Fruit fly (Drosophila melanogaster): ENCODE data around the gene Cpr72Ec.

dm6 chr3L:16407815-16408608 lies 40.9 kb upstream of the Cpr72Ec start:
- TF ChIP-seq insv (optimal IDR thresholded peaks at IDR 0.05), result no peak
- no peak for TF ChIP-seq ttk (optimal IDR thresholded peaks at IDR 0.05)
- no peak for TF ChIP-seq Sin3A (optimal IDR thresholded peaks at IDR 0.05)
- TF ChIP-seq psq (optimal IDR thresholded peaks at IDR 0.05), result no peak
- TF ChIP-seq Myc (optimal IDR thresholded peaks at IDR 0.05), result no peak
